Fruit fly (Drosophila melanogaster): Measurements from ENCODE around the gene COX8.
A peak's percentile ranks its signal among the peaks of the same experiment; 100 is the strongest.

The COX8 gene

DNA sequence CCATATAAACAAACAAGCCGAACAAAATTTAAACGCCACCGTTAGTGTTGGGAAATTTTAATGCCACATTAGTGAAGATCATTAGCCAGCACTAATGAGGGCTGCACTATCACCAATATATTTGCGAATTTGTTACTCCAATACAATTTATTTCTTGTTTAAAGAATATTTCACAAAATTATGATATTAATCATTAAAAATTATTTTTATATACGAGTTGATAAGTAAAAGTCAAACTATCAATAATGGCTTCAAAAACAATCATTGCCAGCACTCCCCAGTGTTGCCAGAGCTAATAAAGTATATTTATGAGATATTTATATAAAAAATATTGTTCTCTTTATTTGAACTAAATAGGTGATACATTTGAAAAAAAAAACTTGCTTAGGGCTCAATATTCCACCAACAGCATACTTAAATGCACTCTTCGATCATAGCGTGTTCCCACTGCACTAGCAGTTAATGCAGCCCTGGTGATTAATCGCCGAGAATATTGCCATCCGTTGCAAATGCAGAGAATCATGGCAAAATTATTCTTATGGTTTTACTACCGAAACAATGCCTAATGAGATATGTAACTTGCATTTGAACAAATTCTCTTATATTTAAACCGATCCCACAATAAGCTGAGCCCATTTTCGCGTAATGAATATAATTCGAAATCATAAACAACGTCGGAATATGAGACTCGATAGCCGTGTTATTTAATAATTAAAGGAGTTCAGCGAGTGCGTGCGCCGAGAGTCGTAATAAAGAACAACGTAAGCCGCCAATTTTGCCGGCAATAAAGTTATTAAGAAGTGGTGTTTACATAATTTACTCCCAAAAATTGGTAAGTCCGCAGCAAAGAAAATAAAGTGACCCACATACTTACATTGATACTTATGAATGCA, 23.2 kb downstream of the COX8 start, which contains the start of the genes SAK and Cdk12 (continued):
- TF ChIP-seq crol (GFP tag; IDR thresholded peaks at IDR 0.05) (no peak), Jarid2 (GFP tag; optimal IDR thresholded peaks at IDR 0.05) (no peak), fd96Cb (tag; optimal IDR thresholded peaks at IDR 0.05) (peak; percentile 76), zf30C (GFP tag; optimal IDR thresholded peaks at IDR 0.05) (no peak), CG17385 (GFP tag; optimal IDR thresholded peaks at IDR 0.05) (peak; percentile 80), twi (tag; optimal IDR thresholded peaks at IDR 0.05) (peak; percentile 71), CG10431 (GFP tag; optimal IDR thresholded peaks at IDR 0.05) (peak; percentile 38), knrl (GFP tag; IDR thresholded peaks at IDR 0.05; ENCODE audit: partially characterized antibody) (peak; percentile 64), CG15696 (tag; optimal IDR thresholded peaks at IDR 0.05) (peak; percentile 85), Chrac-16 (GFP tag; optimal IDR thresholded peaks at IDR 0.05) (peak; percentile 86), ranshi (GFP tag; IDR thresholded peaks at IDR 0.05) (peak; percentile 67; the same call in 1 of the 2 replicates), CG14014 (GFP tag; IDR thresholded peaks at IDR 0.05) (peak; percentile 75), CG9876 (GFP tag; optimal IDR thresholded peaks at IDR 0.05) (peak; percentile 60), phol (tag; optimal IDR thresholded peaks at IDR 0.05) (peak; percentile 89), hth (optimal IDR thresholded peaks at IDR 0.05) (no peak), shn (GFP tag; optimal IDR thresholded peaks at IDR 0.05) (peak; percentile 55), Xrp1 (GFP tag; IDR thresholded peaks at IDR 0.05) (peak; percentile 77), CG15073 (GFP tag; optimal IDR thresholded peaks at IDR 0.05) (peak; percentile 59), CG17359 (tag; optimal IDR thresholded peaks at IDR 0.05) (peak; percentile 81), crp (GFP tag; optimal IDR thresholded peaks at IDR 0.05) (peak in 1 of 2 experiments; percentile 33), CG9609 (GFP tag; optimal IDR thresholded peaks at IDR 0.05) (peak; percentile 50), lmd (GFP tag; IDR thresholded peaks at IDR 0.05) (peak; percentile 87), CG6175 (GFP tag; IDR thresholded peaks at IDR 0.05) (peak; percentile 53), CG8388 (GFP tag; optimal IDR thresholded peaks at IDR 0.05) (peak; percentile 78), Sox100B (GFP tag; optimal IDR thresholded peaks at IDR 0.05) (peak; percentile 89), bsh (GFP tag; optimal IDR thresholded peaks at IDR 0.05) (peak; percentile 17 to 83), CG11093 (GFP tag; IDR thresholded peaks at IDR 0.05) (peak; percentile 74; the same call in 2 of the 3 replicates), hkb (optimal IDR thresholded peaks at IDR 0.05) (no peak), hkb (GFP tag; IDR thresholded peaks at IDR 0.05) (peak; percentile 79), CG14710 (tag; optimal IDR thresholded peaks at IDR 0.05) (peak; percentile 94), salm (tag; optimal IDR thresholded peaks at IDR 0.05) (peak; percentile 60), B-H2 (GFP tag; optimal IDR thresholded peaks at IDR 0.05) (peak; percentile 92), CG9215 (GFP tag; IDR thresholded peaks at IDR 0.05) (peak; percentile 97), sens-2 (GFP tag; IDR thresholded peaks at IDR 0.05) (peak; percentile 48; the same call in 1 of the 2 replicates), Ssrp (tag; optimal IDR thresholded peaks at IDR 0.05) (peak; percentile 86), CG15514 (GFP tag; optimal IDR thresholded peaks at IDR 0.05) (peak; percentile 84), CG10979 (tag; optimal IDR thresholded peaks at IDR 0.05) (peak; percentile 80), CG13624 (GFP tag; optimal IDR thresholded peaks at IDR 0.05) (peak; percentile 49), her (GFP tag; optimal IDR thresholded peaks at IDR 0.05) (no peak), bab2 (GFP tag; optimal IDR thresholded peaks at IDR 0.05) (peak; percentile 58)

All from whole organism, embryonic.